Worm (Caenorhabditis elegans) whole organism, L1 larva: ENCODE measurements around the gene F21A3.11.
A peak's percentile ranks its signal among the peaks of the same experiment; 100 is the strongest.

Experiments used
- C04F5.9 ChIP-seq: sonication (generic microtip); optimal IDR thresholded peaks from 2 replicates; lab custom pipeline; 2016; ENCODE audit warnings: missing genetic modification characterization, missing compliant biosample characterization
- C16A3.4 ChIP-seq: fragments of 150-350 bp; optimal IDR thresholded peaks from 2 replicates; lab custom pipeline; 2014; ENCODE audit warnings: missing biosample characterization, missing genetic modification characterization
- Y116A8C.19 ChIP-seq: sonication (generic microtip); optimal IDR thresholded peaks from 2 replicates; lab custom pipeline; 2016; ENCODE audit warnings: missing compliant biosample characterization, missing genetic modification characterization, borderline replicate concordance
- aha-1 ChIP-seq: fragments of 150-350 bp; optimal IDR thresholded peaks from 2 replicates; lab custom pipeline; 2014; ENCODE audit warnings: missing biosample characterization, missing genetic modification characterization
- ama-1 ChIP-seq: fragments of 150-350 bp; optimal IDR thresholded peaks from 2 replicates; lab custom pipeline; 2014
- ceh-63 ChIP-seq: fragments of 200-800 bp; sonication (Bioruptor generic); optimal IDR thresholded peaks from 2 replicates; lab custom pipeline; 2018; ENCODE audit warnings: mild to moderate bottlenecking, missing genetic modification characterization, missing compliant biosample characterization
- ceh-8 ChIP-seq: fragments of 200-800 bp; sonication (Bioruptor generic); optimal IDR thresholded peaks from 2 replicates; lab custom pipeline; 2018; ENCODE audit warnings: mild to moderate bottlenecking, missing genetic modification characterization, moderate library complexity, missing compliant biosample characterization
- ceh-82 ChIP-seq, 3 experiments: fragments of 150-350 bp in 1 of 3; sonication (generic microtip) in 2 of 3; optimal IDR thresholded peaks; 2 replicates each; lab custom pipeline; 2014 to 2017; ENCODE audit warnings: missing biosample characterization in 3 of 3, missing genetic modification characterization in 3 of 3
- ceh-88 ChIP-seq: fragments of 200-800 bp; sonication (Bioruptor generic); IDR thresholded peaks from 2 replicates; pipeline ENCODE4 v1.3.6; 2022; ENCODE audit warnings: missing genetic modification characterization, missing compliant biosample characterization
- dpl-1 ChIP-seq, 3 experiments: fragments of 150-350 bp in 2 of 3; sonication (generic microtip) in 1 of 3; optimal IDR thresholded peaks; 2 replicates each; lab custom pipeline; 2014 to 2017; ENCODE audit warnings: missing biosample characterization in 3 of 3, missing genetic modification characterization in 3 of 3, missing genetic modification reagents in 3 of 3
- efl-1 ChIP-seq, 4 experiments: fragments of 150-350 bp; optimal IDR thresholded peaks in 3 of 4; peaks in 1 of 4; 1 replicate in 1 of 4; 2 replicates in 3 of 4; lab custom pipeline; 2014; ENCODE audit warnings: missing biosample characterization in 2 of 4, missing genetic modification characterization in 2 of 4, missing genetic modification reagents in 2 of 4
- egl-13 ChIP-seq: sonication (generic microtip); optimal IDR thresholded peaks from 2 replicates; lab custom pipeline; 2016; ENCODE audit warnings: missing genotype, missing genetic modification reagents, missing genetic modification characterization, missing compliant biosample characterization
- egl-27 ChIP-seq, 2 experiments: fragments of 150-350 bp in 1 of 2; sonication (generic microtip); optimal IDR thresholded peaks; 3 replicates each; lab custom pipeline; 2017 to 2018; ENCODE audit warnings: missing biosample characterization in 2 of 2, missing genetic modification characterization in 2 of 2, missing genetic modification reagents in 2 of 2
- elt-2 ChIP-seq: sonication (generic microtip); optimal IDR thresholded peaks from 2 replicates; lab custom pipeline; 2016; ENCODE audit warnings: missing genetic modification characterization, mild to moderate bottlenecking, inconsistent platforms, missing compliant biosample characterization, missing genetic modification reagents
- elt-3 ChIP-seq, 6 experiments: fragments of 150-350 bp in 1 of 6; sonication (generic microtip); optimal IDR thresholded peaks; 2 replicates each; lab custom pipeline; 2017 to 2018; ENCODE audit warnings: missing biosample characterization in 6 of 6, missing genetic modification characterization in 6 of 6, inconsistent platforms in 1 of 6
- fos-1 ChIP-seq: fragments of 150-350 bp; optimal IDR thresholded peaks from 2 replicates; lab custom pipeline; 2014; ENCODE audit warnings: missing biosample characterization, missing genetic modification characterization
- hlh-4 ChIP-seq: sonication (generic microtip); optimal IDR thresholded peaks from 2 replicates; lab custom pipeline; 2016; ENCODE audit warnings: mild to moderate bottlenecking, missing genetic modification characterization, missing compliant biosample characterization
- hpl-2 ChIP-seq: fragments of 150-350 bp; optimal IDR thresholded peaks from 2 replicates; lab custom pipeline; 2014; ENCODE audit warnings: missing biosample characterization, missing genetic modification reagents, missing genetic modification characterization
- irx-1 ChIP-seq: sonication (generic microtip); optimal IDR thresholded peaks from 2 replicates; lab custom pipeline; 2016; ENCODE audit warnings: missing genetic modification characterization, missing compliant biosample characterization
- jun-1 ChIP-seq: fragments of 150-350 bp; optimal IDR thresholded peaks from 2 replicates; lab custom pipeline; 2014; ENCODE audit warnings: missing biosample characterization, missing genetic modification reagents, missing genetic modification characterization
- lin-14 ChIP-seq: fragments of 200-800 bp; sonication (Bioruptor generic); optimal IDR thresholded peaks from 2 replicates; lab custom pipeline; 2018; ENCODE audit warnings: mild to moderate bottlenecking, missing genetic modification characterization, moderate library complexity, missing compliant biosample characterization
- lin-15B ChIP-seq: fragments of 150-350 bp; sonication (generic microtip); optimal IDR thresholded peaks from 3 replicates; lab custom pipeline; 2014; ENCODE audit warnings: missing biosample characterization, missing genetic modification characterization
- lin-35 ChIP-seq, 2 experiments: fragments of 150-350 bp; optimal IDR thresholded peaks; 2 replicates each; lab custom pipeline; 2014; ENCODE audit warnings: missing biosample characterization in 2 of 2, missing genetic modification characterization in 2 of 2, missing genetic modification reagents in 2 of 2
- lin-39 ChIP-seq: fragments of 150-350 bp; optimal IDR thresholded peaks from 2 replicates; lab custom pipeline; 2014; ENCODE audit warnings: missing biosample characterization, missing genetic modification reagents, missing genetic modification characterization
- lir-3 ChIP-seq: sonication (generic microtip); optimal IDR thresholded peaks from 2 replicates; lab custom pipeline; 2016; ENCODE audit warnings: mild to moderate bottlenecking, missing genetic modification characterization, moderate library complexity, missing compliant biosample characterization; ENCODE audit not compliant: poor library complexity
- mab-9 ChIP-seq: fragments of 200-800 bp; sonication (Bioruptor generic); IDR thresholded peaks from 2 replicates; pipeline ENCODE4 v1.3.6; 2022; ENCODE audit warnings: missing genetic modification reagents, missing genetic modification characterization, missing compliant biosample characterization
- mef-2 ChIP-seq: fragments of 150-350 bp; optimal IDR thresholded peaks from 2 replicates; lab custom pipeline; 2014; ENCODE audit warnings: missing biosample characterization, missing genetic modification characterization
- mep-1 ChIP-seq: fragments of 150-350 bp; optimal IDR thresholded peaks from 2 replicates; lab custom pipeline; 2014; ENCODE audit warnings: missing biosample characterization, missing genetic modification characterization
- nhr-11 ChIP-seq: fragments of 150-350 bp; optimal IDR thresholded peaks from 2 replicates; lab custom pipeline; 2014; ENCODE audit warnings: missing biosample characterization, missing genetic modification characterization
- nhr-19 ChIP-seq: fragments of 200-800 bp; sonication (Bioruptor generic); conservative IDR thresholded peaks from 2 replicates; pipeline ENCODE4 v1.3.6; 2022; ENCODE audit warnings: missing genetic modification characterization, missing compliant biosample characterization
- nhr-20 ChIP-seq: sonication (generic microtip); optimal IDR thresholded peaks from 2 replicates; lab custom pipeline; 2016; ENCODE audit warnings: mild to moderate bottlenecking, missing genetic modification characterization, missing compliant biosample characterization
- nhr-237 ChIP-seq: fragments of 150-350 bp; optimal IDR thresholded peaks from 2 replicates; lab custom pipeline; 2014; ENCODE audit warnings: missing biosample characterization, missing genetic modification characterization
- nhr-71 ChIP-seq: sonication (generic microtip); optimal IDR thresholded peaks from 2 replicates; lab custom pipeline; 2016; ENCODE audit warnings: mild to moderate bottlenecking, missing genetic modification characterization, moderate library complexity, missing compliant biosample characterization
- pag-3 ChIP-seq: sonication (generic microtip); optimal IDR thresholded peaks from 2 replicates; lab custom pipeline; 2017; ENCODE audit warnings: missing genetic modification characterization, mild to moderate bottlenecking, missing compliant biosample characterization, antibody characterized with exemption, borderline replicate concordance; ENCODE audit not compliant: insufficient read depth
- pax-3 ChIP-seq: fragments of 200-800 bp; sonication (Bioruptor generic); optimal IDR thresholded peaks from 2 replicates; lab custom pipeline; 2018; ENCODE audit warnings: mild to moderate bottlenecking, missing genetic modification characterization, moderate library complexity, missing compliant biosample characterization
- skn-1 ChIP-seq: fragments of 150-350 bp; optimal IDR thresholded peaks from 2 replicates; lab custom pipeline; 2014; ENCODE audit warnings: missing biosample characterization, missing genetic modification characterization
- snu-23 ChIP-seq: sonication (generic microtip); optimal IDR thresholded peaks from 2 replicates; lab custom pipeline; 2016; ENCODE audit warnings: missing genetic modification characterization, missing compliant biosample characterization
- sptf-1 ChIP-seq: fragments of 150-350 bp; optimal IDR thresholded peaks from 2 replicates; lab custom pipeline; 2014; ENCODE audit warnings: missing biosample characterization, missing genetic modification characterization
- tbx-2 ChIP-seq: sonication (generic microtip); optimal IDR thresholded peaks from 2 replicates; lab custom pipeline; 2016; ENCODE audit warnings: missing genetic modification characterization, missing compliant biosample characterization
- unc-98 ChIP-seq: fragments of 200-800 bp; sonication (Bioruptor generic); IDR thresholded peaks from 2 replicates; pipeline ENCODE4 v1.3.6; 2022; ENCODE audit warnings: missing genetic modification characterization, missing compliant biosample characterization
- vab-15 ChIP-seq: sonication (generic microtip); optimal IDR thresholded peaks from 2 replicates; lab custom pipeline; 2017; ENCODE audit warnings: missing genotype, mild to moderate bottlenecking, missing genetic modification characterization, missing compliant biosample characterization
- xbp-1 ChIP-seq: sonication (generic microtip); optimal IDR thresholded peaks from 2 replicates; lab custom pipeline; 2016; ENCODE audit warnings: missing genetic modification characterization, missing compliant biosample characterization
- zag-1 ChIP-seq: fragments of 150-350 bp; optimal IDR thresholded peaks from 2 replicates; lab custom pipeline; 2014; ENCODE audit warnings: missing biosample characterization, missing genetic modification characterization
- ztf-4 ChIP-seq: fragments of 150-350 bp; optimal IDR thresholded peaks from 2 replicates; lab custom pipeline; 2014; ENCODE audit warnings: missing biosample characterization, missing genetic modification characterization

Gene F21A3.11

DNA sequence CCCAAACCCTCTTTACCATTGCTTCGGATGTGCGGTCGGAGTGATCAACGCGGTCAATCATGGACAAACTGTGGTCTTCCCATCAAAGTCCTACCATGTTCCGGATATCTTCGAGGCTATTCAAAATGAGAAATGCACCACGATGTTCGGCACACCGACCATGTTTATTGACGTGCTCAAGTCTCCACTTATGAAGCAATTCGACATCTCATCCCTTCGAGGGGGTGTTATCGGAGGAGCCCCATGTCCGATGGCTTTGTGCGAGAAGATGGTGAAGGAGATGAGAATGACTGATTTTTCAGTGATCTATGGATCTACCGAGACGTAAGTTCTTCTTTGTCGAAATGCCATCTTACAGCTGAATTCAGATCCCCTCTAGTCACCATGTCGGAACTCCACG lies 35.4 kb upstream of the F21A3.11 start:
- TF ChIP-seq ama-1 (lab: Kevin White, UChicago) (peak; percentile 13), Y116A8C.19 (tag; lab: Kevin White, UChicago) (no peak), lir-3 (tag; lab: Kevin White, UChicago) (peak; percentile 3), efl-1 (optimal IDR thresholded peaks at IDR 0.05; lab: Kevin White, UChicago) (no peak), efl-1 (GFP tag; optimal IDR thresholded peaks at IDR 0.05 in 1 of 2; lab: Kevin White, UChicago) (peak in 1 of 2 experiments; percentile 88)

DNA sequence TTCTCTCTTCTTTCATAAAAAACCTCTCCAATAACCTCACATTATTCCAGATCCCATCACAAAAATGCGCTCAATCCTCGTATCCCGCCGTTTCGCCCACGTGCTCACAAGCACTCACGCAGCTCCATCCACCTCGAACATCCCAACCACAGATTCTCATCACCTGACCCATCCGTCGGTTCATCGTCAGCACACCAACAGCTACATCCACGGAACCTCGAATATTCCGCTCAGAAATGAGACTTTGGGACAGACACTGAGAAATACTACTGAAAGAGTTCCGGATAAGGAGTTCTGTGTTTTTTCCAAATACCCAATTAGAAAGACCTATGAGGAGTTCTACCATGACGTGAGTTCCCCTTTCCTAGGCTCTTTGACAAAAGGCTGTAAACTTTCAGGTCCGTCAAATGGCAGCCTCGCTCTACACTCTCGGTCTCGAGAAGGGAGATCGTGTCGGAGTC lies 34.4 kb upstream of the F21A3.11 start, which contains the start of gene acs-2:
TSS of gene acs-2 (plus strand) at position 51 of the 461 bp plus-strand sequence.
- TF ChIP-seq lin-35 (GFP tag; optimal IDR thresholded peaks at IDR 0.05; lab: Kevin White, UChicago) (peak in 1 of 2 experiments; percentile 37), efl-1 (optimal IDR thresholded peaks at IDR 0.05; lab: Kevin White, UChicago) (no peak), efl-1 (GFP tag; optimal IDR thresholded peaks at IDR 0.05 in 1 of 2; lab: Kevin White, UChicago) (peak in 1 of 2 experiments; percentile 85), lir-3 (tag; lab: Kevin White, UChicago) (no peak)

DNA sequence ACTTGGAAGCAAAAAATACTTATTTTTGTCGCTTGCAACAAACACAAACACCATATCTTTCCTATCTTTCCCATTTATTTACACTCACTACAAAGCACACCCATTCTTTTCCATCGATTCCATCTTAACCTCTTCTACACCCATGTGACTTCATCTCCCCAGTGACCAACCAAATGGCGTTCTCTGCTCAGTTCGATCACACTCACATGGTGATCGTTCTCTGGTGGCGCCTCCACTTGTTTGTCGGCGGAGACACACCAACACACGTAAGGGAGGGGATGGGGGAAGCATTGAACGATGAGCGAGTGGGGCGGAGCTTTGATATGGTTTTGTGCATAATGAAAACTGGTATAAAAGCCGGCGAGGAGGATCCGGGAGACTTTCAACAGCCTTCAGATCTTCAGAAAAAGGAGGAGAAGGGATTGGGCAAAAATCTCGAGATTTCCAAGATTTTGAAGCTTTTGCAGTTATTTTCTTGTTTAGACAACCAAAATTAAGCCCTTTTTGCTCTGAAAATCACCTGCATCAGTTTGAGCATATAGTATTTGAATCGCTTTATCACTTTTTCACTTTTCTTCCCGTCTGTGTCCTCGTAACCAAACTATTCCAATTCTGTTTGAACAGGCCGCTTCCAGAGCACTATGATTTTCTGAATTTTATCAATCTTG lies 33.6 kb upstream of the F21A3.11 start:
- TF ChIP-seq aha-1 (tag; lab: Kevin White, UChicago) (peak; percentile 0), skn-1 (peak; percentile 53), irx-1 (peak; percentile 52), tbx-2 (tag; lab: Kevin White, UChicago) (peak; percentile 89), dpl-1 (GFP tag; optimal IDR thresholded peaks at IDR 0.05; lab: Kevin White, UChicago) (peak; percentile 50 to 72 (median 66)), lin-14 (GFP tag; lab: Kevin White, UChicago) (peak; percentile 93), nhr-11 (tag; lab: Kevin White, UChicago) (peak; percentile 67), pax-3 (tag; lab: Kevin White, UChicago) (peak; percentile 7), mep-1 (peak; percentile 80), ztf-4 (tag; lab: Kevin White, UChicago) (peak; percentile 73), C16A3.4 (peak; percentile 93), nhr-237 (tag; lab: Kevin White, UChicago) (no peak), nhr-20 (tag; lab: Kevin White, UChicago) (peak; percentile 96), hpl-2 (GFP tag; lab: Kevin White, UChicago) (no peak), jun-1 (tag; lab: Kevin White, UChicago) (peak; percentile 71), lin-35 (GFP tag; optimal IDR thresholded peaks at IDR 0.05; lab: Kevin White, UChicago) (peak; percentile 62 to 87), elt-3 (tag; optimal IDR thresholded peaks at IDR 0.05; lab: Kevin White, UChicago) (peak in 3 of 6 experiments; percentile 12 to 93 (median 70)), zag-1 (tag; lab: Kevin White, UChicago) (no peak), vab-15 (tag; lab: Kevin White, UChicago) (no peak), lin-39 (tag; lab: Kevin White, UChicago) (peak; percentile 70), mef-2 (peak; percentile 64), nhr-19 (GFP tag; lab: Robert Waterston, UW) (peak; percentile 100), Y116A8C.19 (tag; lab: Kevin White, UChicago) (no peak), sptf-1 (no peak), fos-1 (tag; lab: Kevin White, UChicago) (peak; percentile 2), ceh-88 (GFP tag; lab: Robert Waterston, UW) (peak; percentile 53; the same call in 1 of the 2 replicates), unc-98 (GFP tag; lab: Robert Waterston, UW) (no peak), pag-3 (no peak), ceh-82 (tag; optimal IDR thresholded peaks at IDR 0.05; lab: Kevin White, UChicago) (peak in 1 of 3 experiments; percentile 44), lin-15B (no peak), egl-13 (no peak), hlh-4 (no peak), ama-1 (lab: Kevin White, UChicago) (peak; percentile 43), xbp-1 (tag; lab: Kevin White, UChicago) (peak; percentile 54), elt-2 (peak; percentile 86), ceh-8 (GFP tag; lab: Kevin White, UChicago) (no peak), C04F5.9 (tag; lab: Kevin White, UChicago) (peak; percentile 43), egl-27 (tag; optimal IDR thresholded peaks at IDR 0.05; lab: Kevin White, UChicago) (no peak), snu-23 (GFP tag; lab: Kevin White, UChicago) (peak; percentile 92), mab-9 (GFP tag; lab: Robert Waterston, UW) (peak; percentile 68), ceh-63 (no peak), nhr-71 (tag; lab: Kevin White, UChicago) (peak; percentile 97)
